Worm (Caenorhabditis elegans): Measurements from ENCODE around the gene Y54G2A.15.

The Y54G2A.15 gene

ce11 chrIV:2823446-2823845, 20.3 kb downstream of the Y54G2A.15 start, which contains the start of gene clec-80:
clec-80 (plus strand) TSS chrIV:2823746.
- TF ChIP-seq nhr-28 (tag; optimal IDR thresholded peaks at IDR 0.05) = no peak
- TF ChIP-seq lsy-12 (tag; optimal IDR thresholded peaks at IDR 0.05) = no peak
- TF ChIP-seq lin-15B (tag; optimal IDR thresholded peaks at IDR 0.05) = no peak
- TF ChIP-seq hmg-11 (tag; optimal IDR thresholded peaks at IDR 0.05) = no peak
- TF ChIP-seq mdl-1 (tag; optimal IDR thresholded peaks at IDR 0.05) = no peak
- no peak for TF ChIP-seq elt-1 (tag; optimal IDR thresholded peaks at IDR 0.05)
- no peak for TF ChIP-seq snpc-4 (tag; optimal IDR thresholded peaks at IDR 0.05)
- no peak for TF ChIP-seq pqm-1 (tag; optimal IDR thresholded peaks at IDR 0.05)
- TF ChIP-seq sea-2 (GFP tag; optimal IDR thresholded peaks at IDR 0.05) = no peak
- no peak for TF ChIP-seq ceh-28 (tag; optimal IDR thresholded peaks at IDR 0.05)
- no peak for TF ChIP-seq nhr-11 (tag; optimal IDR thresholded peaks at IDR 0.05)
- TF ChIP-seq R02D3.7 (tag; optimal IDR thresholded peaks at IDR 0.05) = no peak

DNA sequence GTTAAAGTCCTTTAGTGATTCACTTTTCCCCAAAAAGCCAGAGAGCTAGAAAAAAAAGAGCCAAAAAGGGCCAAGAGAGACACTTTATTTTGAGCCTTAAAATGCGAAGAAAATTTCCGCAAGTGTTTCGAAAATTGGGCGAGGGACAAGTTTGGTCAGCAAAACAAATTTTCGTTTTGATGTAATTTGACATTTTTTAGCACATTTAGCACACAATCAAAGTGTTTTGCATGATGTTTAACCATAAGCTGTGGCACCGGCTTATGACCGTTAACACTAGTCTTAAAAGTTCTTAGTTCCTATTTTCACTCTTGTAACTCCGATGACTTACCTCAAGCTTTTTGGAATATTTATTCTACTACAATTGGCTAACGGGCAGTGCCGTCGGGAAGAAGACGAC, 23.4 kb downstream of the Y54G2A.15 start, which contains the start of gene Y54G2A.37:
TSS of gene Y54G2A.37 (plus strand) at position 301 of the 400 bp plus-strand sequence.
- TF ChIP-seq nhr-12 (tag; optimal IDR thresholded peaks at IDR 0.05) = no peak
- TF ChIP-seq nhr-76 (tag; optimal IDR thresholded peaks at IDR 0.05) = no peak
- TF ChIP-seq fkh-2 (tag; optimal IDR thresholded peaks at IDR 0.05) = no peak
- no peak for TF ChIP-seq sea-2 (GFP tag; optimal IDR thresholded peaks at IDR 0.05)

DNA sequence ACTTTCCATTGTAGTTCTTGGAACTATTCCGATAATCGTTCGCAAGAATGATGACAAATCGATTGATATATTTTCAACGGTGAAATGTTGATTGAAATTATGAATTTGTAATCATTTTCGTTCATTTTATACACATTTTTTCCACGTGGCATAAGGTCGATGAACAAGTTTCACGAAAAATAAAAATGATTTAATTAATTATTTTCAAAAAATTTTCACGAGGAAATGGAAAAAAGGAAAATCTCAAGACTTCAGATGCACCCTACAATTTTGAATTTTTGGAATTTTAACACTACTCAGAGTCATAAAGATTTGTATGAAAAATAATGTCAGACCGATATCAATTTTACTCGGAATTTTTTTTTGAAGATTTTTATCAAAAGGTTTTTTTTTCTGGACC, 24.1 kb downstream of the Y54G2A.15 start, which contains the start of gene Y54G2A.13:
TSS of gene Y54G2A.13 (minus strand) at position 101 of the 400 bp plus-strand sequence.
- no peak for TF ChIP-seq ceh-28 (tag; optimal IDR thresholded peaks at IDR 0.05)
- TF ChIP-seq snpc-4 (tag; optimal IDR thresholded peaks at IDR 0.05) = no peak
- no peak for TF ChIP-seq jun-1 (tag; optimal IDR thresholded peaks at IDR 0.05)
- TF ChIP-seq unc-39 (tag; optimal IDR thresholded peaks at IDR 0.05) = no peak
- no peak for TF ChIP-seq ztf-11 (tag; optimal IDR thresholded peaks at IDR 0.05)
- no peak for TF ChIP-seq mdl-1 (tag; optimal IDR thresholded peaks at IDR 0.05)

ce11 chrIV:2817038-2817437, 26.7 kb downstream of the Y54G2A.15 start:
- TF ChIP-seq unc-39 (tag; optimal IDR thresholded peaks at IDR 0.05) (no peak), nhr-11 (tag; optimal IDR thresholded peaks at IDR 0.05) (no peak), ztf-4 (tag; optimal IDR thresholded peaks at IDR 0.05) (no peak), elt-1 (tag; optimal IDR thresholded peaks at IDR 0.05) (no peak), zag-1 (tag; optimal IDR thresholded peaks at IDR 0.05) (no peak), egl-5 (tag; optimal IDR thresholded peaks at IDR 0.05) (no peak)

DNA sequence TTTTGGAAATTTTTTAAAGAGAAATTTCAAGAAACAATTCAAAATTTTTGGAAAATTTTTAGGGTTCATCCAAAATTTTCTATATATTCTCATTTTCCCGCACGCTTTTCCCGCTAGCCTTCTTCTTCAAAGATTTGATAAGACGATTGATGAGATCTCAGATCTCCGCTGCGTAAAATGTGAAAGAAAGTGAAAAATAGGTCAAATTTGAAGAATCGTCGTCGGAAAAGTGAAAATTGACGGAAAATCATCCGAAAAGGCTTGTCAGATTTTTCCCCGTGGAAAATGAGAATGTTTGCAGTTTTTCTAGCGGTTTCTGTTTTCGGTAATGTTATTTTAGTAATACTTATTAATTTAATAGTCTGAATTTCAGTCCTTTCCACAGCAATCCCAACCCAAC, 34.6 kb downstream of the Y54G2A.15 start, which contains the start of gene Y54G2A.76:
TSS of gene Y54G2A.76 (plus strand) at position 203 of the 400 bp plus-strand sequence.
- TF ChIP-seq R02D3.7 (tag; optimal IDR thresholded peaks at IDR 0.05) (no peak), fkh-2 (tag; optimal IDR thresholded peaks at IDR 0.05) (no peak), pha-4 (tag; optimal IDR thresholded peaks at IDR 0.05) (no peak), daf-12 (tag; optimal IDR thresholded peaks at IDR 0.05) (no peak), nhr-23 (tag; optimal IDR thresholded peaks at IDR 0.05) (peak; percentile 32), nhr-237 (tag; optimal IDR thresholded peaks at IDR 0.05) (no peak), nhr-28 (tag; optimal IDR thresholded peaks at IDR 0.05) (no peak)

- no peak for TF ChIP-seq pqm-1 (tag; optimal IDR thresholded peaks at IDR 0.05)
- TF ChIP-seq nhr-25 (tag; optimal IDR thresholded peaks at IDR 0.05) = no peak
- no peak for TF ChIP-seq fos-1 (tag; optimal IDR thresholded peaks at IDR 0.05)
- no peak for TF ChIP-seq lsy-12 (tag; optimal IDR thresholded peaks at IDR 0.05)
These were observed 35.6 kb downstream of the Y54G2A.15 start for ce11 chrIV:2808154-2808553.

- TF ChIP-seq nhr-25 (tag; optimal IDR thresholded peaks at IDR 0.05) (no peak), jun-1 (tag; optimal IDR thresholded peaks at IDR 0.05) (peak; percentile 64), ceh-82 (tag; optimal IDR thresholded peaks at IDR 0.05) (no peak), fkh-10 (GFP tag; optimal IDR thresholded peaks at IDR 0.05) (no peak), egl-5 (tag; optimal IDR thresholded peaks at IDR 0.05) (no peak), ceh-9 (tag; optimal IDR thresholded peaks at IDR 0.05) (no peak), elt-3 (tag; optimal IDR thresholded peaks at IDR 0.05) (no peak), hmg-11 (tag; optimal IDR thresholded peaks at IDR 0.05) (peak; percentile 30), ZK546.5 (tag; optimal IDR thresholded peaks at IDR 0.05) (no peak), zag-1 (tag; optimal IDR thresholded peaks at IDR 0.05) (no peak), nhr-77 (tag; optimal IDR thresholded peaks at IDR 0.05) (no peak), lin-39 (tag; optimal IDR thresholded peaks at IDR 0.05) (peak; percentile 10), pqm-1 (tag; optimal IDR thresholded peaks at IDR 0.05) (peak; percentile 81), R02D3.7 (tag; optimal IDR thresholded peaks at IDR 0.05) (no peak), nhr-12 (tag; optimal IDR thresholded peaks at IDR 0.05) (no peak), egl-27 (tag; optimal IDR thresholded peaks at IDR 0.05) (no peak), sea-2 (GFP tag; optimal IDR thresholded peaks at IDR 0.05) (no peak), elt-2 (tag; optimal IDR thresholded peaks at IDR 0.05) (peak; percentile 89), nhr-23 (tag; optimal IDR thresholded peaks at IDR 0.05) (no peak), mdl-1 (tag; optimal IDR thresholded peaks at IDR 0.05) (no peak), fkh-2 (tag; optimal IDR thresholded peaks at IDR 0.05) (no peak), unc-62 (GFP tag; optimal IDR thresholded peaks at IDR 0.05) (no peak), nhr-11 (tag; optimal IDR thresholded peaks at IDR 0.05) (no peak), ama-1 (optimal IDR thresholded peaks at IDR 0.05) (no peak), lsy-12 (tag; optimal IDR thresholded peaks at IDR 0.05) (peak; percentile 24), tbx-2 (tag; optimal IDR thresholded peaks at IDR 0.05) (peak; percentile 29), snpc-4 (tag; optimal IDR thresholded peaks at IDR 0.05) (no peak), nhr-76 (tag; optimal IDR thresholded peaks at IDR 0.05) (no peak), daf-12 (tag; optimal IDR thresholded peaks at IDR 0.05) (no peak)
These were observed 38.3 kb downstream of the Y54G2A.15 start, which contains the start of gene Y54G2A.45 for ce11 chrIV:2805525-2805924. Y54G2A.45 (plus strand) TSS chrIV:2805857.
